Worm (Caenorhabditis elegans): Measurements from ENCODE around the gene srt-37.
"Not testable (repeated sequence)": the region's sequence is repeated elsewhere in the genome, so short reads cannot be mapped to it uniquely, and the experiment has no call there.

srt-37 gene

DNA sequence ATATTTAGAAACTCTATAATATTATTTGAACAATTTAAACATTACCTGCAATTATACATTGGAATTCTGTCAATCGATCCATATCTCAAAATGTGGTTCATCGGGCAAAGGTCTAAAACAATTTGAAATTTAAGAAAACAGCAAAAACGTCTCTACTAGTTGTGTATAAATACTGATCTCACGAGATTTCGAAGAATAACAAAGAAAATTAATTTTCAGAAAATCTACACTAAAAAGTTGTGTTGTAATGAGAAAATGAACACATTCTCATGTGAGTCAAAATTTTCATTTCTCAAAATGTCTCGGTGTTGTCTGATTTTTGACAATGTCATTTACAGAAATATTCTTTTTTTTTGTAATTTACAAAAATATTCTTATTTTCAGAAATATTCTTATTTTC, 13.4 kb downstream of the srt-37 start, which contains the start of gene srt-36:
srt-36 (minus strand) TSS at position 101 of the 400 bp plus-strand sequence.
- TF ChIP-seq T23F11.4 (GFP tag; optimal IDR thresholded peaks at IDR 0.05); sdc-2 (tag; optimal IDR thresholded peaks at IDR 0.05); nhr-232 (tag; optimal IDR thresholded peaks at IDR 0.05): not testable (repeated sequence)

DNA sequence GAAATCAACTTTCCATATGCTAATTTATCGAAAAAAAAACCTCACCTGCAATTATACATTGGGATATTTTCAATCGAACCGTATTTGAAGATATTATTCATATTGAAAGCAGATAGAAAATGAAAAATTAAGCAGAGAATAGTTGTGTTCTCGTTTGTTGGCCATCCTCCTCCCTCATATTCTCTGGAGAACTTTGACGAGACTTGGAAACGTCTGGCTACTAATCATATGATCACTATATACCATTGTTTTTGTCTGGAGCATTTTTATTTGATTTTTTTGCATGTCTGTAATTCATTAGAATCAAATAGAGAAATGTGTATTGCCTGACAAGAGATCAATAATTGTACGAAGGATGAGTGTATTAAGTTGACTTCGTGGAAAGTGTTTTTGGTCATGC, 17.1 kb downstream of the srt-37 start, which contains the start of gene srt-35:
srt-35 (minus strand) TSS at position 101 of the 400 bp plus-strand sequence.
- TF ChIP-seq che-1 (tag; optimal IDR thresholded peaks at IDR 0.05) (no peak), ceh-9 (tag; optimal IDR thresholded peaks at IDR 0.05) (no peak), ceh-2 (tag; optimal IDR thresholded peaks at IDR 0.05) (no peak), pros-1 (tag; optimal IDR thresholded peaks at IDR 0.05) (no peak), hlh-6 (tag; optimal IDR thresholded peaks at IDR 0.05) (no peak), ceh-48 (tag; optimal IDR thresholded peaks at IDR 0.05) (no peak), pag-3 (tag; optimal IDR thresholded peaks at IDR 0.05; ENCODE audit: borderline replicate concordance) (no peak), ceh-34 (tag; optimal IDR thresholded peaks at IDR 0.05) (no peak)

DNA sequence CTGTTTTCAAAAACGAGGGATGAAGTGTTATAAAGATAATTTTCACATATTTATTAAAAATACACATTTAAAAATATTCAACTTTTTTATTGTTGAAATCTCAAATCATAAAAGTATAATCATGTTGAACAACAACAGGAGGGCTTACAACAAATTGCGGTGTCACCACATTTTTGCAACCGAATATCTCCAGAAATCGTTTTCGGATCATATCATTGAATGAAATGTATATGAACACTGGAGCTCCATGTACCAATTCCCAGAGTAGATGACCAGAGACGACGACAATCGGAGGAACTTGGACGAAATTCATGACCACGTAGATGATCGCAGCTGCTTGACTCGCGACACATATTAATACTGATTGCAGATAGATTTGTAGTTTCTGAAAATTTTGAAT, 20.2 kb downstream of the srt-37 start:
- TF ChIP-seq ceh-48 (tag; optimal IDR thresholded peaks at IDR 0.05) (no peak), ceh-6 (GFP tag; optimal IDR thresholded peaks at IDR 0.05) (no peak), pqm-1 (tag; optimal IDR thresholded peaks at IDR 0.05) (no peak), pha-2 (tag; optimal IDR thresholded peaks at IDR 0.05) (no peak), tbx-7 (tag; optimal IDR thresholded peaks at IDR 0.05) (no peak), ceh-14 (tag; optimal IDR thresholded peaks at IDR 0.05) (no peak), sox-2 (GFP tag; IDR thresholded peaks at IDR 0.05) (no peak), ahr-1 (tag; optimal IDR thresholded peaks at IDR 0.05) (no peak), madf-2 (tag; optimal IDR thresholded peaks at IDR 0.05) (no peak), ceh-31 (tag; optimal IDR thresholded peaks at IDR 0.05) (no peak), nhr-232 (tag; optimal IDR thresholded peaks at IDR 0.05) (no peak), ceh-9 (tag; optimal IDR thresholded peaks at IDR 0.05) (no peak), hlh-15 (tag; optimal IDR thresholded peaks at IDR 0.05) (no peak), ceh-2 (tag; optimal IDR thresholded peaks at IDR 0.05) (no peak), npax-4 (tag; optimal IDR thresholded peaks at IDR 0.05) (no peak), ceh-19 (GFP tag; optimal IDR thresholded peaks at IDR 0.05) (no peak), ceh-18 (tag; optimal IDR thresholded peaks at IDR 0.05) (no peak)

DNA sequence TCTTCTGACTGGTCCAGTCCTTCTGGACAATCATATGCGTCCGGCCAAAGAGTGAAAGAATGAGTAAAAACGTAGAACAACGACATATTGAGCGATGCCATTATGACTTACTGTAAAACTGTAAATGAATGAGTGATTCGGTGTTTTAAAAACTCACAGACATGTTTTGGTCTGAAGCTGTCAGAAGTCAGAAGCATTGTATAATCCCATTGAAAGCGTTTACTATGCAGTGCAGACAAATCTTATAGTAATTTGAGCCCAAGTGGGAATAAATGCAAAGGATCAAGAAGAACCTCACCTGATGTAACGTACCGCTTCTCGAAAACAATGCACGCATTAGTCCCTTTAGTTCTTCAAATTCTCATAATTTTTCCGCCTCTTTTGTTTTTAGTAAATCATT, 21.5 kb downstream of the srt-37 start, which contains the start of gene srt-3:
srt-3 (minus strand) TSS at position 101 of the 400 bp plus-strand sequence.
- TF ChIP-seq ceh-9 (tag; optimal IDR thresholded peaks at IDR 0.05) (no peak), eyg-1 (tag; optimal IDR thresholded peaks at IDR 0.05) (no peak), pha-4 (tag; optimal IDR thresholded peaks at IDR 0.05) (no peak), unc-42 (tag; optimal IDR thresholded peaks at IDR 0.05) (no peak), ceh-22 (tag; optimal IDR thresholded peaks at IDR 0.05) (no peak), C08G9.2 (tag; optimal IDR thresholded peaks at IDR 0.05) (no peak), ceh-30 (tag; optimal IDR thresholded peaks at IDR 0.05) (no peak)

DNA sequence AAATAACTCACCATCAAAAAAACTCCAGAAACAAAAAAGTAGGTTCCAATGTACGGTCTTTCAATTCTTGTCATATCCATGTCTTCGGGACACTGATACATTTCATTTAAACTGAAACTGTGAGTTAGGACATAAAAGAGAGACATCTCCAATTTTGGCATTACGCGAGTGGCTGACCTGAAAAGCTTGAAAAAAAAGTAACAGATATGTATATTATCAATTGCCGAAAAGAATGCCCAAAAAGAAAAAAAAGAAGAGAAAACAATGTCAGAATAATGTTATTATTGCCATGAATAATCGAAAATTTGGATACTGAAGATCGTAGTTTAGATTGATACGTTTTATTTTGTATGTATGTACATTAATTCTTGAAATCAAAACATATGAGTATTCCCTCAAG, 25.1 kb downstream of the srt-37 start, which contains the start of gene srt-14:
srt-14 (minus strand) TSS at position 101 of the 400 bp plus-strand sequence.
- TF ChIP-seq ztf-16 (tag; optimal IDR thresholded peaks at IDR 0.05) (no peak), sox-2 (GFP tag; IDR thresholded peaks at IDR 0.05) (no peak), elt-4 (tag; optimal IDR thresholded peaks at IDR 0.05) (no peak), ets-4 (tag; optimal IDR thresholded peaks at IDR 0.05) (no peak), fkh-10 (GFP tag; optimal IDR thresholded peaks at IDR 0.05) (no peak), pag-3 (tag; optimal IDR thresholded peaks at IDR 0.05; ENCODE audit: borderline replicate concordance) (no peak), ceh-34 (tag; optimal IDR thresholded peaks at IDR 0.05) (no peak), ceh-2 (tag; optimal IDR thresholded peaks at IDR 0.05) (no peak), pha-4 (tag; optimal IDR thresholded peaks at IDR 0.05) (no peak), hlh-6 (tag; optimal IDR thresholded peaks at IDR 0.05) (no peak), ceh-9 (tag; optimal IDR thresholded peaks at IDR 0.05) (no peak)
